In genomic region chrV:15012542-15013301, ce11 we compare ENCODE assay signal across 2 worm cellular contexts.
TF ChIP-seq lines count a peak whose summit lies in the region.

No protein-coding gene starts in this region.

TF ChIP-seq in whole organism, L4 larva, 104 proteins besides CTCF, POLR2A, EP300 and RAD21 (continued from another document):
- TF ChIP-seq ctbp-1 (GFP tag; IDR thresholded peaks at IDR 0.05; lab: Robert Waterston, UW): no peak
- no peak for TF ChIP-seq dve-1 (tag; optimal IDR thresholded peaks at IDR 0.05; lab: Kevin White, UChicago; ENCODE audit: insufficient read depth)
- no peak for TF ChIP-seq nhr-237 (tag; optimal IDR thresholded peaks at IDR 0.05; lab: Kevin White, UChicago)
- TF ChIP-seq php-3 (GFP tag; IDR thresholded peaks at IDR 0.05; lab: Robert Waterston, UW): no peak
- no peak for TF ChIP-seq nhr-28 (tag; optimal IDR thresholded peaks at IDR 0.05; lab: Kevin White, UChicago)
- TF ChIP-seq tra-1 (GFP tag; IDR thresholded peaks at IDR 0.05; lab: Robert Waterston, UW): no peak
- TF ChIP-seq T20F7.1 (GFP tag; optimal IDR thresholded peaks at IDR 0.05; lab: Kevin White, UChicago): peak; percentile 17
- no peak for TF ChIP-seq cey-2 (tag; optimal IDR thresholded peaks at IDR 0.05; lab: Kevin White, UChicago; ENCODE audit: borderline replicate concordance, insufficient read depth)
- TF ChIP-seq egl-43 (GFP tag; IDR thresholded peaks at IDR 0.05; lab: Robert Waterston, UW): no peak; the same call in 1 of the 2 replicates
- TF ChIP-seq daf-8 (GFP tag; IDR thresholded peaks at IDR 0.05; lab: Robert Waterston, UW): no peak
- TF ChIP-seq hlh-30 (tag; optimal IDR thresholded peaks at IDR 0.05; lab: Kevin White, UChicago; ENCODE audit: insufficient read depth): peak; percentile 29
- TF ChIP-seq ama-1 (optimal IDR thresholded peaks at IDR 0.05; lab: Kevin White, UChicago): no peak
- TF ChIP-seq nhr-42 (GFP tag; IDR thresholded peaks at IDR 0.05; lab: Robert Waterston, UW): 0 out of 2 replicates have a peak, but pooled peaks have one; percentile 14
- TF ChIP-seq ZK337.2 (GFP tag; IDR thresholded peaks at IDR 0.05; lab: Robert Waterston, UW): no peak
- no peak for TF ChIP-seq nhr-11 (tag; optimal IDR thresholded peaks at IDR 0.05; lab: Kevin White, UChicago)
- no peak for TF ChIP-seq dmd-9 (GFP tag; IDR thresholded peaks at IDR 0.05; lab: Robert Waterston, UW)
- TF ChIP-seq nhr-77 (tag; optimal IDR thresholded peaks at IDR 0.05; lab: Kevin White, UChicago): no peak
- no peak for TF ChIP-seq unc-130 (GFP tag; optimal IDR thresholded peaks at IDR 0.05; lab: Kevin White, UChicago)
- 0 out of 2 replicates have a peak, but pooled peaks have one; percentile 15 for TF ChIP-seq lim-7 (GFP tag; IDR thresholded peaks at IDR 0.05; lab: Robert Waterston, UW)
- no peak for TF ChIP-seq rbr-2 (tag; optimal IDR thresholded peaks at IDR 0.05; lab: Kevin White, UChicago)
- TF ChIP-seq T26A8.4 (GFP tag; IDR thresholded peaks at IDR 0.05; lab: Robert Waterston, UW): peak; percentile 40; the same call in 1 of the 2 replicates
- peak in 1 of 2 experiments; percentile 60 for TF ChIP-seq unc-62 (GFP tag; optimal IDR thresholded peaks at IDR 0.05 in 1 of 2; lab: Kevin White, UChicago)
- TF ChIP-seq unc-62 (tag; optimal IDR thresholded peaks at IDR 0.05; lab: Kevin White, UChicago): no peak
- no peak for TF ChIP-seq daf-12 (tag; optimal IDR thresholded peaks at IDR 0.05; lab: Kevin White, UChicago)
- no peak for TF ChIP-seq ceh-20 (GFP tag; IDR thresholded peaks at IDR 0.05; lab: Robert Waterston, UW)
- no peak for TF ChIP-seq tag-97 (GFP tag; IDR thresholded peaks at IDR 0.05; lab: Robert Waterston, UW)
- no peak for TF ChIP-seq lin-29 (GFP tag; IDR thresholded peaks at IDR 0.05; lab: Robert Waterston, UW)
- TF ChIP-seq mxl-2 (GFP tag; conservative IDR thresholded peaks at IDR 0.05; lab: Robert Waterston, UW): no peak
- TF ChIP-seq madf-5 (GFP tag; IDR thresholded peaks at IDR 0.05; lab: Robert Waterston, UW): no peak
- peak; percentile 26 for TF ChIP-seq mes-2 (tag; optimal IDR thresholded peaks at IDR 0.05; lab: Kevin White, UChicago; ENCODE audit: poor library complexity, severe bottlenecking)
- no peak for TF ChIP-seq lin-39 (tag; optimal IDR thresholded peaks at IDR 0.05; lab: Kevin White, UChicago)
- peak; percentile 17; the same call in 1 of the 2 replicates for TF ChIP-seq hmg-1.1 (GFP tag; IDR thresholded peaks at IDR 0.05; lab: Robert Waterston, UW)
- TF ChIP-seq nhr-10 (tag; optimal IDR thresholded peaks at IDR 0.05; lab: Kevin White, UChicago): no peak
- no peak for TF ChIP-seq lsy-2 (tag; optimal IDR thresholded peaks at IDR 0.05; lab: Kevin White, UChicago)
- no peak for TF ChIP-seq zfp-3 (GFP tag; conservative IDR thresholded peaks at IDR 0.05; lab: Robert Waterston, UW)
- no peak for TF ChIP-seq ztf-11 (tag; optimal IDR thresholded peaks at IDR 0.05; lab: Kevin White, UChicago)
- TF ChIP-seq ztf-7 (tag; optimal IDR thresholded peaks at IDR 0.05; lab: Kevin White, UChicago): no peak
- 0 out of 2 replicates have a peak, but pooled peaks have one; percentile 19 for TF ChIP-seq ceh-44 (GFP tag; IDR thresholded peaks at IDR 0.05; lab: Robert Waterston, UW)
- TF ChIP-seq D1046.2 (GFP tag; IDR thresholded peaks at IDR 0.05; lab: Robert Waterston, UW): no peak
- peak; percentile 60 for TF ChIP-seq vab-7 (GFP tag; IDR thresholded peaks at IDR 0.05; lab: Robert Waterston, UW)
- TF ChIP-seq jun-1 (tag; optimal IDR thresholded peaks at IDR 0.05; lab: Kevin White, UChicago): no peak
- TF ChIP-seq aha-1 (tag; lab: Kevin White, UChicago): peak; percentile 46
- TF ChIP-seq ceh-62 (tag; optimal IDR thresholded peaks at IDR 0.05; lab: Kevin White, UChicago): no peak
- no peak for TF ChIP-seq ceh-82 (tag; optimal IDR thresholded peaks at IDR 0.05; lab: Kevin White, UChicago)
- no peak for TF ChIP-seq zip-2 (tag; optimal IDR thresholded peaks at IDR 0.05; lab: Kevin White, UChicago)
- no peak for TF ChIP-seq sdz-12 (GFP tag; optimal IDR thresholded peaks at IDR 0.05; lab: Kevin White, UChicago)
- no peak for TF ChIP-seq hif-1 (tag; optimal IDR thresholded peaks at IDR 0.05; lab: Kevin White, UChicago)
- no peak for TF ChIP-seq zag-1 (tag; optimal IDR thresholded peaks at IDR 0.05; lab: Kevin White, UChicago)
- peak; percentile 41; the same call in 1 of the 2 replicates for TF ChIP-seq dmd-8 (GFP tag; IDR thresholded peaks at IDR 0.05; lab: Robert Waterston, UW)
- TF ChIP-seq zip-11 (GFP tag; IDR thresholded peaks at IDR 0.05; lab: Robert Waterston, UW): no peak
- no peak for TF ChIP-seq madf-9 (GFP tag; conservative IDR thresholded peaks at IDR 0.05; lab: Robert Waterston, UW)
- no peak for TF ChIP-seq lin-13 (GFP tag; optimal IDR thresholded peaks at IDR 0.05; lab: Kevin White, UChicago)
- TF ChIP-seq Y105C5A.15 (GFP tag; IDR thresholded peaks at IDR 0.05; lab: Robert Waterston, UW): no peak

TF ChIP-seq in whole organism, young adult, 124 proteins besides CTCF, POLR2A, EP300 and RAD21 (continued from another document):
- TF ChIP-seq Y53F4B.3 (GFP tag; IDR thresholded peaks at IDR 0.05; lab: Robert Waterston, UW): 0 out of 2 replicates have a peak, but pooled peaks have one; percentile 40
- TF ChIP-seq dpff-1 (tag; optimal IDR thresholded peaks at IDR 0.05; lab: Kevin White, UChicago): no peak
- no peak for TF ChIP-seq Y67H2A.10 (GFP tag; conservative IDR thresholded peaks at IDR 0.05; lab: Robert Waterston, UW)
- TF ChIP-seq F39B2.1 (GFP tag; IDR thresholded peaks at IDR 0.05; lab: Robert Waterston, UW): no peak
- TF ChIP-seq nhr-80 (tag; optimal IDR thresholded peaks at IDR 0.05; lab: Kevin White, UChicago): peak; percentile 9
- no peak for TF ChIP-seq ceh-58 (GFP tag; IDR thresholded peaks at IDR 0.05; lab: Robert Waterston, UW)
